Fruit fly (Drosophila melanogaster): ENCODE measurements around the gene CG6999.

- TF ChIP-seq tin (GFP tag; optimal IDR thresholded peaks at IDR 0.05) (peak; percentile 44), Hand (GFP tag; optimal IDR thresholded peaks at IDR 0.05) (no peak), Hr51 (GFP tag; optimal IDR thresholded peaks at IDR 0.05) (peak in 1 of 2 experiments; percentile 80), NC2α (GFP tag; optimal IDR thresholded peaks at IDR 0.05) (no peak), pan (optimal IDR thresholded peaks at IDR 0.05) (no peak), pan (GFP tag; optimal IDR thresholded peaks at IDR 0.05 in 1 of 2, IDR thresholded peaks at IDR 0.05 in 1 of 2) (peak in 1 of 2 experiments; percentile 63), CG7271 (tag; optimal IDR thresholded peaks at IDR 0.05) (peak; percentile 3), Myb (GFP tag; optimal IDR thresholded peaks at IDR 0.05) (no peak), Optix (GFP tag; IDR thresholded peaks at IDR 0.05) (no peak), CG6854 (GFP tag; optimal IDR thresholded peaks at IDR 0.05) (no peak), dimm (GFP tag; IDR thresholded peaks at IDR 0.05) (no peak), prd (optimal IDR thresholded peaks at IDR 0.05) (no peak), prd (GFP tag; IDR thresholded peaks at IDR 0.05) (peak; percentile 59; the same call in 2 of the 3 replicates)
These were observed 40.3 kb upstream of the CG6999 start for dm6 chrX:9047725-9048384.

All from whole organism, embryonic.